Fruit fly (Drosophila melanogaster): Measurements from ENCODE around the gene mtd.

mtd gene

DNA sequence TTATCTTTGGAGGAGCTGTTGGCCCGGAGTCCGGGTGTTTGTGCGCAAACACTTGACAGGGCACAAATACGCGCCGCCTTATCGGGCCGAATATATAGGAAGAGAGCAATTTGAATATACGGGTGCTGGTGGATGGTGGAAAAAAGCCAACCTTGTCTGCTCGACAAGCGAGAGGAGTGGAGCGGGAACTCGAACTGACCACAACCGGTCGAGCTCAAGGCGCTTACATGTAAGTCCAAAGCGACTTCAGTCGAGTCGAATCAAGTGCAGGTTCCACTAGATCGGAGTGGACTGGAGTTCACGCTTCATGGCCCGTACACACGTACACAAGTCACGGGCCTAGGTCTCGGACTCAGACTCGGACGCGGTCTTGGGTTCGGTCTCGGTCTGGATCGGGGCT lies 34.4 kb downstream of the mtd start:
- peak; percentile 64 for TF ChIP-seq CG12769 (tag; optimal IDR thresholded peaks at IDR 0.05)
- TF ChIP-seq CG4360 (GFP tag; IDR thresholded peaks at IDR 0.05) = 0 out of 2 replicates have a peak, but pooled peaks have one; percentile 8
- TF ChIP-seq mld (GFP tag; IDR thresholded peaks at IDR 0.05; ENCODE audit: partially characterized antibody) = 0 out of 3 replicates have a peak, but pooled peaks have one; percentile 15
- peak; percentile 60 for TF ChIP-seq Med (GFP tag)
- TF ChIP-seq gcm (GFP tag; optimal IDR thresholded peaks at IDR 0.05) = peak; percentile 3
- 0 out of 4 replicates have a peak, but pooled peaks have one; percentile 5 for TF ChIP-seq chinmo (GFP tag; IDR thresholded peaks at IDR 0.05; ENCODE audit: partially characterized antibody)
- peak in 1 of 2 experiments; percentile 16 for TF ChIP-seq Hr78 (GFP tag; optimal IDR thresholded peaks at IDR 0.05)
- no peak for TF ChIP-seq CTCF (GFP tag; optimal IDR thresholded peaks at IDR 0.05)
- no peak for TF ChIP-seq exex (tag; optimal IDR thresholded peaks at IDR 0.05)
- 0 out of 2 replicates have a peak, but pooled peaks have one; percentile 11 for TF ChIP-seq crol (GFP tag; IDR thresholded peaks at IDR 0.05)
- no peak for TF ChIP-seq CG10543 (GFP tag; optimal IDR thresholded peaks at IDR 0.05)
- peak; percentile 9; the same call in 1 of the 2 replicates for TF ChIP-seq CG14014 (GFP tag; IDR thresholded peaks at IDR 0.05)

DNA sequence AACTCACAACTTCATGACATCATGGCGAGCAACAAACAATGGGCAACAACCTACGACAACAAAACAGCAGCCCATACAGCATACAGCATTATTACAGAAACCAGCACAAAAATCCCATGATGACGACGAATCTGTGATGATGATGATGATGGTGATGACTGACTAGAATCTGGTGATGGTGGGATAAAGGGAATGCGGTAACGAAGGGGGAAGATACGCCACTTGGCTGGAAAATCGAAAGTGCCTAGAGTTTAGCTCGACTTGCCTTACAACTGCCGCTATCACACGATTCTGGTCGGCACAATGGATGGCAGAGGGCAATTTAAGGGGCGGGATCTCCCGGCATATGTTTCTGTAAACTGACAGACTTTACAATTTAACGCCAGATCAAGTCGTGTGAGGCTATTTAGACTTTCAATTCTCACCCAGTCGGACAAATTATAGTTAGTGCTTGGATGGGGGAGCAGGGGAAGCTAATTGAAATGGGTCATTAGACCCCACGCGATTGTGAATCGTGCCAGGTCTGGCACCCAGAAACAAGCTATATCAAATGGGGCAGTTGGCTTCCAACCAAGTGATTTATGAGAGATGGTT lies 35.1 kb downstream of the mtd start:
- no peak for TF ChIP-seq bigmax (GFP tag; optimal IDR thresholded peaks at IDR 0.05)
- TF ChIP-seq sd (tag; optimal IDR thresholded peaks at IDR 0.05) = peak; percentile 63
- no peak for TF ChIP-seq esg (GFP tag; conservative IDR thresholded peaks at IDR 0.05)
- TF ChIP-seq otp (GFP tag; IDR thresholded peaks at IDR 0.05) = 0 out of 3 replicates have a peak, but pooled peaks have one; percentile 53
- TF ChIP-seq Blimp-1 (GFP tag; optimal IDR thresholded peaks at IDR 0.05) = peak; percentile 98
- peak in 1 of 2 experiments; percentile 16 for TF ChIP-seq Pdp1 (GFP tag; optimal IDR thresholded peaks at IDR 0.05)
- no peak for TF ChIP-seq onecut (GFP tag; IDR thresholded peaks at IDR 0.05)
- 0 out of 3 replicates have a peak, but pooled peaks have one; percentile 59 for TF ChIP-seq CG2199 (GFP tag; IDR thresholded peaks at IDR 0.05)
- TF ChIP-seq cwo (GFP tag; optimal IDR thresholded peaks at IDR 0.05) = peak; percentile 12
- TF ChIP-seq Nf-YB (GFP tag; optimal IDR thresholded peaks at IDR 0.05) = no peak
- no peak for TF ChIP-seq fd3F (GFP tag; optimal IDR thresholded peaks at IDR 0.05)
- TF ChIP-seq CG10543 (GFP tag; optimal IDR thresholded peaks at IDR 0.05) = peak; percentile 40
- no peak for TF ChIP-seq Bteb2 (GFP tag; optimal IDR thresholded peaks at IDR 0.05)
- no peak for TF ChIP-seq Neu2 (GFP tag; optimal IDR thresholded peaks at IDR 0.05; ENCODE audit: borderline replicate concordance)
- TF ChIP-seq grn (GFP tag; optimal IDR thresholded peaks at IDR 0.05) = peak; percentile 14
- TF ChIP-seq CG13287 (GFP tag; IDR thresholded peaks at IDR 0.05; ENCODE audit: partially characterized antibody) = no peak
- TF ChIP-seq Med (GFP tag) = peak; percentile 71
- no peak for TF ChIP-seq CG12219 (GFP tag; optimal IDR thresholded peaks at IDR 0.05)
- no peak for TF ChIP-seq CG32772 (GFP tag; IDR thresholded peaks at IDR 0.05)
- no peak for TF ChIP-seq CG3726 (GFP tag; IDR thresholded peaks at IDR 0.05)
- peak; percentile 65; the same call in 1 of the 2 replicates for TF ChIP-seq crol (GFP tag; IDR thresholded peaks at IDR 0.05)
- TF ChIP-seq sug (tag; optimal IDR thresholded peaks at IDR 0.05) = peak; percentile 20
- TF ChIP-seq nau (GFP tag; optimal IDR thresholded peaks at IDR 0.05) = no peak
- no peak for TF ChIP-seq CG6854 (GFP tag; optimal IDR thresholded peaks at IDR 0.05)
- TF ChIP-seq Ets97D (GFP tag; optimal IDR thresholded peaks at IDR 0.05) = no peak
- TF ChIP-seq CG13894 (tag; optimal IDR thresholded peaks at IDR 0.05) = peak; percentile 88
- peak; percentile 36 for TF ChIP-seq CG11504 (tag; optimal IDR thresholded peaks at IDR 0.05)
- peak; percentile 20 for TF ChIP-seq twi (tag; optimal IDR thresholded peaks at IDR 0.05)
- no peak for TF ChIP-seq fu2 (GFP tag; optimal IDR thresholded peaks at IDR 0.05)
- 0 out of 3 replicates have a peak, but pooled peaks have one; percentile 19 for TF ChIP-seq sr (GFP tag; IDR thresholded peaks at IDR 0.05)
- no peak for TF ChIP-seq sens-2 (GFP tag; IDR thresholded peaks at IDR 0.05)
- TF ChIP-seq CG12769 (tag; optimal IDR thresholded peaks at IDR 0.05) = peak; percentile 79
- TF ChIP-seq abd-A (tag; optimal IDR thresholded peaks at IDR 0.05) = peak; percentile 37
- TF ChIP-seq vfl (GFP tag; optimal IDR thresholded peaks at IDR 0.05) = no peak
- no peak for TF ChIP-seq D19B (GFP tag; optimal IDR thresholded peaks at IDR 0.05)
- TF ChIP-seq dimm (GFP tag; IDR thresholded peaks at IDR 0.05) = no peak
- TF ChIP-seq croc (GFP tag; conservative IDR thresholded peaks at IDR 0.05) = no peak
- no peak for TF ChIP-seq CG2875 (GFP tag; optimal IDR thresholded peaks at IDR 0.05)
- TF ChIP-seq chinmo (GFP tag; IDR thresholded peaks at IDR 0.05; ENCODE audit: partially characterized antibody) = peak; percentile 79; the same call in 1 of the 4 replicates

Data from whole organism, embryonic.